Worm (Caenorhabditis elegans): ENCODE measurements around the gene set-16.

DNA sequence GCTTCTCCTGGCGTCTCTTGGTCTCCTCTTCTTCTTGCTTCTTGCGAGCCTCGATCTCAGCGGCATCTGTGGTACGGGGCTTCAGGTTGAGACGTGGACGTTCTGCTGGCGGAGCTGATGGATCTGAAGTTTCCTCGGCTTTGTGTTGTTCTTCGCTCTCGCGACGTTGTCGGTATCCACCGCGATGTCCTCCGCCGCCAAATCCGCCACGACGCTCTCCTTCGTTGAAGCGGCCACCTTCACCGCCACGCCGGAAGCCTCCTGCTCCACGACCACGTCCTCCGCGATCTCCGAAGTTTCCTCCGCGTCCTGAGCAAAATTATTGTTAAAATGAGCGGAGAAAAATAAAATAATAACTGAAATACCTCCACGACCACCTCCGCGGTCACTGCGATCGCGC is 940 bp upstream of the set-16 start:
- TF ChIP-seq snpc-4 (tag; optimal IDR thresholded peaks at IDR 0.05) (no peak), nhr-76 (tag; optimal IDR thresholded peaks at IDR 0.05) (no peak), ces-1 (GFP tag; optimal IDR thresholded peaks at IDR 0.05) (no peak), ztf-11 (tag; optimal IDR thresholded peaks at IDR 0.05) (no peak), sptf-1 (tag; optimal IDR thresholded peaks at IDR 0.05) (no peak), mep-1 (tag; optimal IDR thresholded peaks at IDR 0.05) (no peak), unc-62 (GFP tag; optimal IDR thresholded peaks at IDR 0.05) (no peak), nhr-237 (tag; optimal IDR thresholded peaks at IDR 0.05) (no peak), lin-13 (tag; optimal IDR thresholded peaks at IDR 0.05) (no peak), pha-4 (tag; optimal IDR thresholded peaks at IDR 0.05) (no peak), drap-1 (GFP tag; optimal IDR thresholded peaks at IDR 0.05) (no peak), nhr-28 (tag; optimal IDR thresholded peaks at IDR 0.05) (no peak)
